Fruit fly (Drosophila melanogaster) whole organism, embryonic: Measurements from ENCODE around the gene CG6972.

Source experiments
- CG11456 ChIP-seq: fragments of 200-800 bp; sonication (Bioruptor generic); IDR thresholded peaks from 3 replicates; pipeline ENCODE4 v1.3.6; 2022; ENCODE audit warnings: missing biosample characterization, missing genetic modification characterization
- CG11695 ChIP-seq: fragments of 200-800 bp; sonication (Bioruptor generic); IDR thresholded peaks from 3 replicates; pipeline ENCODE4 v1.3.6; 2022; ENCODE audit warnings: missing biosample characterization, missing genetic modification characterization
- CG14050 ChIP-seq: fragments of 200-800 bp; sonication (Bioruptor generic); IDR thresholded peaks from 3 replicates; pipeline ENCODE4 v1.3.6; 2022; ENCODE audit warnings: missing biosample characterization, missing genetic modification characterization
- CG1603 ChIP-seq: fragments of 200-800 bp; sonication (Bioruptor generic); optimal IDR thresholded peaks from 2 replicates; lab custom pipeline; 2019; ENCODE audit warnings: missing biosample characterization, mild to moderate bottlenecking, missing genetic modification characterization, moderate library complexity
- CG16815 ChIP-seq: fragments of 200-800 bp; sonication (Bioruptor generic); optimal IDR thresholded peaks from 3 replicates; lab custom pipeline; 2017; ENCODE audit warnings: missing biosample characterization, mild to moderate bottlenecking, missing genetic modification characterization
- CG2120 ChIP-seq: fragments of 200-800 bp; sonication (Bioruptor generic); optimal IDR thresholded peaks from 3 replicates; lab custom pipeline; 2016; ENCODE audit warnings: missing biosample characterization, missing genetic modification characterization
- CG31224 ChIP-seq: fragments of 200-800 bp; sonication (Bioruptor generic); IDR thresholded peaks from 2 replicates; pipeline ENCODE4 v1.3.6; 2022; ENCODE audit warnings: missing biosample characterization, missing genetic modification characterization
- CG3407 ChIP-seq: fragments of 200-800 bp; sonication (Bioruptor generic); optimal IDR thresholded peaks from 2 replicates; lab custom pipeline; 2018; ENCODE audit warnings: missing biosample characterization, mild to moderate bottlenecking, missing genetic modification characterization
- CG34422 ChIP-seq: fragments of 200-800 bp; sonication (Bioruptor generic); IDR thresholded peaks from 3 replicates; pipeline ENCODE4 v1.3.6; 2022; ENCODE audit warnings: missing biosample characterization, missing genetic modification characterization
- CG6272 ChIP-seq: fragments of 200-800 bp; sonication (Bioruptor generic); IDR thresholded peaks from 2 replicates; pipeline ENCODE4 v1.3.6; 2022; ENCODE audit warnings: missing biosample characterization, missing genetic modification characterization
- CG6683 ChIP-seq: fragments of 200-800 bp; sonication (Bioruptor generic); optimal IDR thresholded peaks from 2 replicates; lab custom pipeline; 2017; ENCODE audit warnings: missing biosample characterization, mild to moderate bottlenecking, missing genetic modification characterization, missing genetic modification reagents
- CG9727 ChIP-seq: fragments of 200-800 bp; sonication (Bioruptor generic); optimal IDR thresholded peaks from 3 replicates; lab custom pipeline; 2017; ENCODE audit warnings: missing biosample characterization, mild to moderate bottlenecking, missing genetic modification characterization
- Dip2 ChIP-seq: fragments of 200-800 bp; sonication (Bioruptor generic); IDR thresholded peaks from 2 replicates; pipeline ENCODE4 v1.3.6; 2022; ENCODE audit warnings: missing biosample characterization, missing genetic modification characterization
- Ets97D ChIP-seq: fragments of 200-800 bp; sonication (Bioruptor generic); optimal IDR thresholded peaks from 3 replicates; lab custom pipeline; 2016; ENCODE audit warnings: missing biosample characterization, missing genetic modification characterization
- H15 ChIP-seq: fragments of 200-800 bp; sonication (Bioruptor generic); IDR thresholded peaks from 3 replicates; pipeline ENCODE4 v1.3.6; 2022; ENCODE audit warnings: missing biosample characterization, missing genetic modification characterization
- HLH4C ChIP-seq: fragments of 200-800 bp; sonication (Bioruptor generic); IDR thresholded peaks from 3 replicates; pipeline ENCODE4 v1.3.6; 2022; ENCODE audit warnings: missing biosample characterization, missing genetic modification characterization; ENCODE audit not compliant: partially characterized antibody
- Hey ChIP-seq: fragments of 200-800 bp; sonication (Bioruptor generic); optimal IDR thresholded peaks from 3 replicates; lab custom pipeline; 2018; ENCODE audit warnings: missing biosample characterization, mild to moderate bottlenecking, missing genetic modification characterization
- HmgD ChIP-seq: fragments of 200-800 bp; sonication (Bioruptor generic); optimal IDR thresholded peaks from 3 replicates; lab custom pipeline; 2016; ENCODE audit warnings: missing biosample characterization, missing genetic modification characterization
- Hr51 ChIP-seq, 2 experiments: fragments of 200-800 bp; sonication (Bioruptor generic); optimal IDR thresholded peaks; 2 replicates in 1 of 2; 3 replicates in 1 of 2; lab custom pipeline; 2016 to 2018; ENCODE audit warnings: missing biosample characterization in 2 of 2, missing genetic modification characterization in 2 of 2, mild to moderate bottlenecking in 1 of 2, moderate library complexity in 1 of 2
- Med ChIP-seq: fragments of 200-800 bp; sonication (Bioruptor generic); peaks from one replicate; lab custom pipeline; 2016; ENCODE audit warnings: missing biosample characterization, missing genetic modification characterization, mild to moderate bottlenecking, inconsistent platforms, moderate library complexity
- Mes4 ChIP-seq: fragments of 200-800 bp; sonication (Bioruptor generic); optimal IDR thresholded peaks from 2 replicates; lab custom pipeline; 2016; ENCODE audit warnings: missing biosample characterization, missing genetic modification characterization
- NC2α ChIP-seq: fragments of 200-800 bp; sonication (Bioruptor generic); optimal IDR thresholded peaks from 2 replicates; lab custom pipeline; 2016; ENCODE audit warnings: missing biosample characterization, missing genetic modification characterization
- Nf-YA ChIP-seq: fragments of 200-800 bp; sonication (Bioruptor generic); IDR thresholded peaks from 2 replicates; pipeline ENCODE4 v1.3.6; 2022; ENCODE audit warnings: missing biosample characterization, missing genetic modification characterization
- Nf-YB ChIP-seq: fragments of 200-800 bp; sonication (Bioruptor generic); optimal IDR thresholded peaks from 3 replicates; lab custom pipeline; 2019; ENCODE audit warnings: missing biosample characterization, mild to moderate bottlenecking, missing genetic modification characterization, moderate library complexity
- Sry-δ ChIP-seq: fragments of 200-800 bp; sonication (Bioruptor generic); optimal IDR thresholded peaks from 2 replicates; lab custom pipeline; 2016; ENCODE audit warnings: missing biosample characterization, missing genetic modification characterization
- Trl ChIP-seq, 3 experiments: fragments of >200 bp in 2 of 3; fragments of 200-800 bp in 1 of 3; sonication (Bioruptor generic) in 1 of 3; optimal IDR thresholded peaks; 2 replicates in 1 of 3; 3 replicates in 2 of 3; lab custom pipeline; 2016 to 2017; ENCODE audit warnings: missing biosample characterization in 1 of 3, missing genetic modification characterization in 1 of 3
- ab ChIP-seq: fragments of 200-800 bp; sonication (Bioruptor generic); optimal IDR thresholded peaks from 2 replicates; lab custom pipeline; 2016; ENCODE audit warnings: missing biosample characterization, missing genetic modification characterization
- ara ChIP-seq: fragments of 200-800 bp; sonication (Bioruptor generic); IDR thresholded peaks from 2 replicates; pipeline ENCODE4 v1.3.6; 2022; ENCODE audit warnings: missing biosample characterization, missing genetic modification characterization
- bowl ChIP-seq: fragments of 200-800 bp; sonication (Bioruptor generic); IDR thresholded peaks from 2 replicates; pipeline ENCODE4 v1.3.6; 2022; ENCODE audit warnings: missing biosample characterization, missing genetic modification characterization
- eyg ChIP-seq: fragments of 200-800 bp; sonication (Bioruptor generic); optimal IDR thresholded peaks from 3 replicates; lab custom pipeline; 2016; ENCODE audit warnings: missing biosample characterization, missing genetic modification characterization
- fd96Cb ChIP-seq: fragments of 200-800 bp; sonication (Bioruptor generic); optimal IDR thresholded peaks from 2 replicates; lab custom pipeline; 2018; ENCODE audit warnings: missing biosample characterization, mild to moderate bottlenecking, missing genetic modification characterization, moderate library complexity
- fu2 ChIP-seq: fragments of 200-800 bp; sonication (Bioruptor generic); optimal IDR thresholded peaks from 2 replicates; lab custom pipeline; 2016; ENCODE audit warnings: missing biosample characterization, missing genetic modification characterization
- gfzf ChIP-seq: fragments of 200-800 bp; sonication (Bioruptor generic); optimal IDR thresholded peaks from 2 replicates; lab custom pipeline; 2016; ENCODE audit warnings: missing biosample characterization, mild to moderate bottlenecking, missing genetic modification characterization, moderate library complexity
- h ChIP-seq: fragments of >200 bp; optimal IDR thresholded peaks from 2 replicates; lab custom pipeline; 2017
- hkb ChIP-seq, 2 experiments: fragments of 200-800 bp in 1 of 2; fragments of >200 bp in 1 of 2; sonication (Bioruptor generic) in 1 of 2; IDR thresholded peaks in 1 of 2; optimal IDR thresholded peaks in 1 of 2; 2 replicates each; pipeline versions ENCODE4 v1.3.6 to Lab custom; 2017 to 2022; ENCODE audit warnings: missing biosample characterization in 1 of 2, missing genetic modification characterization in 1 of 2
- jumu ChIP-seq: fragments of 200-800 bp; sonication (Bioruptor generic); optimal IDR thresholded peaks from 3 replicates; lab custom pipeline; 2016; ENCODE audit warnings: missing biosample characterization, missing genetic modification characterization
- kni ChIP-seq: fragments of 200-800 bp; sonication (Bioruptor generic); optimal IDR thresholded peaks from 3 replicates; lab custom pipeline; 2017; ENCODE audit warnings: mild to moderate bottlenecking, missing biosample characterization, missing genetic modification reagents, missing genetic modification characterization
- lbe ChIP-seq: fragments of 200-800 bp; sonication (Bioruptor generic); optimal IDR thresholded peaks from 2 replicates; lab custom pipeline; 2016; ENCODE audit warnings: missing biosample characterization, mild to moderate bottlenecking, missing genetic modification characterization
- oc ChIP-seq: fragments of 200-800 bp; sonication (Bioruptor generic); optimal IDR thresholded peaks from 2 replicates; lab custom pipeline; 2018; ENCODE audit warnings: missing biosample characterization, mild to moderate bottlenecking, missing genetic modification characterization, moderate library complexity
- pros ChIP-seq: fragments of 200-800 bp; sonication (Bioruptor generic); optimal IDR thresholded peaks from 3 replicates; lab custom pipeline; 2019; ENCODE audit warnings: missing biosample characterization, mild to moderate bottlenecking, missing genetic modification characterization, moderate library complexity
- pum ChIP-seq: fragments of 200-800 bp; sonication (Bioruptor generic); optimal IDR thresholded peaks from 2 replicates; lab custom pipeline; 2016; ENCODE audit warnings: missing biosample characterization, missing genetic modification characterization
- sna ChIP-seq: fragments of 200-800 bp; sonication (Bioruptor generic); IDR thresholded peaks from 2 replicates; pipeline ENCODE4 v1.3.6; 2022; ENCODE audit warnings: missing biosample characterization, missing genetic modification characterization; ENCODE audit not compliant: partially characterized antibody
- stc ChIP-seq: fragments of 200-800 bp; sonication (Bioruptor generic); IDR thresholded peaks from 2 replicates; pipeline ENCODE4 v1.3.6; 2022; ENCODE audit warnings: missing biosample characterization, missing genetic modification characterization
- tup ChIP-seq: fragments of 200-800 bp; sonication (Bioruptor generic); optimal IDR thresholded peaks from 2 replicates; lab custom pipeline; 2016; ENCODE audit warnings: missing biosample characterization, mild to moderate bottlenecking, missing genetic modification characterization, moderate library complexity
- tx ChIP-seq: fragments of 200-800 bp; sonication (Bioruptor generic); optimal IDR thresholded peaks from 2 replicates; lab custom pipeline; 2016; ENCODE audit warnings: missing biosample characterization, missing genetic modification characterization
- vfl ChIP-seq: fragments of 200-800 bp; sonication (Bioruptor generic); optimal IDR thresholded peaks from 2 replicates; lab custom pipeline; 2016; ENCODE audit warnings: missing biosample characterization, missing genetic modification characterization
- yki ChIP-seq: fragments of >200 bp; optimal IDR thresholded peaks from 3 replicates; lab custom pipeline; 2018
- zf30C ChIP-seq: fragments of 200-800 bp; sonication (Bioruptor generic); optimal IDR thresholded peaks from 3 replicates; lab custom pipeline; 2018; ENCODE audit warnings: missing biosample characterization, mild to moderate bottlenecking, missing genetic modification characterization

CG6972 gene

dm6 chr3R:22686336-22686874 lies 15.4 kb upstream of the CG6972 start, which contains the start of the genes Gclm and CG17625 (continued):
- TF ChIP-seq eyg (no peak), CG1603 (tag; lab: Kevin White, UChicago) (peak; percentile 80)

- TF ChIP-seq kni (no peak), CG3407 (GFP tag; lab: Kevin White, UChicago) (peak; percentile 55), jumu (no peak), Med (no peak), sna (peak; percentile 97), tup (GFP tag; lab: Kevin White, UChicago) (no peak), Trl (optimal IDR thresholded peaks at IDR 0.05; lab: Kevin White, UChicago) (no peak), Trl (GFP tag; optimal IDR thresholded peaks at IDR 0.05; lab: Kevin White, UChicago) (no peak), Hey (tag; lab: Kevin White, UChicago) (no peak), CG6683 (GFP tag; lab: Kevin White, UChicago) (no peak), stc (GFP tag; lab: Robert Waterston, UW) (0 out of 2 replicates have a peak, but pooled peaks have one; percentile 49), zf30C (GFP tag; lab: Kevin White, UChicago) (no peak), Sry-δ (GFP tag; lab: Kevin White, UChicago) (peak; percentile 72), pum (GFP tag; lab: Kevin White, UChicago) (no peak), H15 (GFP tag; lab: Robert Waterston, UW) (peak; percentile 46; the same call in 1 of the 3 replicates), vfl (GFP tag; lab: Kevin White, UChicago) (no peak), CG2120 (GFP tag; lab: Kevin White, UChicago) (peak; percentile 53), CG11695 (GFP tag; lab: Robert Waterston, UW) (peak; percentile 75; the same call in 2 of the 3 replicates), fd96Cb (tag; lab: Kevin White, UChicago) (peak; percentile 73), Mes4 (GFP tag; lab: Kevin White, UChicago) (no peak), ab (no peak), lbe (GFP tag; lab: Kevin White, UChicago) (no peak), CG31224 (GFP tag; lab: Robert Waterston, UW) (peak; percentile 18; the same call in 1 of the 2 replicates), CG6272 (GFP tag; lab: Robert Waterston, UW) (peak; percentile 45; the same call in 1 of the 2 replicates), tx (no peak), pros (GFP tag; lab: Kevin White, UChicago) (no peak), CG14050 (peak; percentile 46; the same call in 1 of the 3 replicates), ara (GFP tag; lab: Robert Waterston, UW) (0 out of 2 replicates have a peak, but pooled peaks have one; percentile 5), HLH4C (peak; percentile 86), CG34422 (peak; percentile 63; the same call in 2 of the 3 replicates), oc (tag; lab: Kevin White, UChicago) (no peak), Ets97D (no peak), CG9727 (GFP tag; lab: Kevin White, UChicago) (peak; percentile 86), fu2 (no peak), Nf-YA (GFP tag; lab: Robert Waterston, UW) (peak; percentile 40; the same call in 1 of the 2 replicates), yki (lab: Kevin White, UChicago) (no peak), CG16815 (GFP tag; lab: Kevin White, UChicago) (peak; percentile 37), hkb (optimal IDR thresholded peaks at IDR 0.05; lab: Kevin White, UChicago) (no peak), hkb (GFP tag; IDR thresholded peaks at IDR 0.05; lab: Robert Waterston, UW) (no peak; the same call in 1 of the 2 replicates), bowl (GFP tag; lab: Robert Waterston, UW) (no peak), gfzf (GFP tag; lab: Kevin White, UChicago) (no peak), Nf-YB (GFP tag; lab: Kevin White, UChicago) (peak; percentile 61), Dip2 (no peak), CG11456 (GFP tag; lab: Robert Waterston, UW) (peak; percentile 50; the same call in 1 of the 3 replicates), HmgD (no peak), h (lab: Kevin White, UChicago) (no peak), Hr51 (GFP tag; optimal IDR thresholded peaks at IDR 0.05; lab: Kevin White, UChicago) (peak; percentile 20 to 86), NC2α (GFP tag; lab: Kevin White, UChicago) (no peak)
Measured at dm6 chr3R:22690311-22690710, 11.5 kb upstream of the CG6972 start, which contains the start of the genes wfs1 and Nup133. wfs1 (minus strand) TSS chr3R:22690380. Nup133 (plus strand) TSS chr3R:22690607.
